Fruit fly (Drosophila melanogaster) whole organism, pupa: ENCODE data around the gene CG31636.

Experiments
- CG10348 ChIP-seq: fragments of 200-800 bp; sonication (Bioruptor generic); IDR thresholded peaks from 2 replicates; pipeline ENCODE4 v1.3.6; 2022; ENCODE audit warnings: missing biosample characterization, missing genetic modification characterization
- CG12605 ChIP-seq: fragments of 200-800 bp; sonication (Bioruptor generic); IDR thresholded peaks from 2 replicates; pipeline ENCODE4 v1.3.6; 2022; ENCODE audit warnings: missing biosample characterization, missing genetic modification characterization
- CG13204 ChIP-seq: fragments of 200-800 bp; sonication (Bioruptor generic); optimal IDR thresholded peaks from 2 replicates; lab custom pipeline; 2018; ENCODE audit warnings: missing biosample characterization, mild to moderate bottlenecking, missing genetic modification characterization, moderate library complexity
- CG14655 ChIP-seq: fragments of 200-800 bp; sonication (Bioruptor generic); optimal IDR thresholded peaks from 3 replicates; lab custom pipeline; 2017; ENCODE audit warnings: mild to moderate bottlenecking, missing biosample characterization, missing genetic modification reagents, missing genetic modification characterization
- CG15710 ChIP-seq: fragments of 200-800 bp; sonication (Bioruptor generic); optimal IDR thresholded peaks from 2 replicates; lab custom pipeline; 2018; ENCODE audit warnings: missing biosample characterization, mild to moderate bottlenecking, missing genetic modification characterization, moderate library complexity
- CG17806 ChIP-seq: fragments of 200-800 bp; sonication (Bioruptor generic); optimal IDR thresholded peaks from 2 replicates; lab custom pipeline; 2018; ENCODE audit warnings: missing biosample characterization, mild to moderate bottlenecking, missing genetic modification characterization, moderate library complexity
- CG32121 ChIP-seq: fragments of 200-800 bp; sonication (Bioruptor generic); IDR thresholded peaks from 2 replicates; pipeline ENCODE4 v1.3.6; 2022; ENCODE audit warnings: missing biosample characterization, missing genetic modification characterization
- CG34367 ChIP-seq: fragments of 200-800 bp; sonication (Bioruptor generic); optimal IDR thresholded peaks from 2 replicates; lab custom pipeline; 2018; ENCODE audit warnings: missing biosample characterization, mild to moderate bottlenecking, missing genetic modification characterization
- CG4496 ChIP-seq: fragments of 200-800 bp; sonication (Bioruptor generic); IDR thresholded peaks from 3 replicates; pipeline ENCODE4 v1.3.6; 2022; ENCODE audit warnings: missing biosample characterization, missing genetic modification characterization
- CG8159 ChIP-seq: fragments of 200-800 bp; sonication (Bioruptor generic); optimal IDR thresholded peaks from 3 replicates; lab custom pipeline; 2018; ENCODE audit warnings: missing biosample characterization, mild to moderate bottlenecking, missing genetic modification characterization, moderate library complexity
- CG8301 ChIP-seq: fragments of 200-800 bp; sonication (Bioruptor generic); optimal IDR thresholded peaks from 2 replicates; lab custom pipeline; 2018; ENCODE audit warnings: missing biosample characterization, mild to moderate bottlenecking, missing genetic modification characterization
- CG9948 ChIP-seq: fragments of 200-800 bp; sonication (Bioruptor generic); optimal IDR thresholded peaks from 2 replicates; lab custom pipeline; 2018; ENCODE audit warnings: missing biosample characterization, mild to moderate bottlenecking, missing genetic modification characterization, moderate library complexity
- D1 ChIP-seq: fragments of 200-800 bp; sonication (Bioruptor generic); optimal IDR thresholded peaks from 2 replicates; lab custom pipeline; 2018; ENCODE audit warnings: missing biosample characterization, mild to moderate bottlenecking, missing genetic modification characterization, moderate library complexity
- EcR ChIP-seq: fragments of 200-800 bp; sonication (Bioruptor generic); optimal IDR thresholded peaks from 3 replicates; lab custom pipeline; 2019; ENCODE audit warnings: missing biosample characterization, missing genetic modification characterization, mild to moderate bottlenecking, moderate library complexity, missing genetic modification reagents
- Ets98B ChIP-seq: fragments of 200-800 bp; sonication (Bioruptor generic); IDR thresholded peaks from 2 replicates; pipeline ENCODE4 v1.3.6; 2022; ENCODE audit warnings: missing biosample characterization, missing genetic modification characterization
- Pif1A ChIP-seq: fragments of 200-800 bp; sonication (Bioruptor generic); optimal IDR thresholded peaks from 3 replicates; lab custom pipeline; 2016; ENCODE audit warnings: missing biosample characterization, missing genetic modification characterization
- Pif1B ChIP-seq: fragments of 200-800 bp; sonication (Bioruptor generic); optimal IDR thresholded peaks from 3 replicates; lab custom pipeline; 2016; ENCODE audit warnings: missing biosample characterization, missing genetic modification characterization
- Snoo ChIP-seq: fragments of 200-800 bp; sonication (Bioruptor generic); optimal IDR thresholded peaks from 3 replicates; lab custom pipeline; 2017; ENCODE audit warnings: missing biosample characterization, mild to moderate bottlenecking, missing genetic modification characterization, inconsistent platforms
- fd96Ca ChIP-seq: fragments of 200-800 bp; sonication (Bioruptor generic); IDR thresholded peaks from 3 replicates; pipeline ENCODE4 v1.3.6; 2022; ENCODE audit warnings: missing biosample characterization, missing genetic modification characterization
- gl ChIP-seq: fragments of 200-800 bp; sonication (Bioruptor generic); optimal IDR thresholded peaks from 2 replicates; lab custom pipeline; 2018; ENCODE audit warnings: missing biosample characterization, mild to moderate bottlenecking, missing genetic modification characterization
- rn ChIP-seq: fragments of 200-800 bp; sonication (Bioruptor generic); IDR thresholded peaks from 2 replicates; pipeline ENCODE4 v1.3.6; 2022; ENCODE audit warnings: missing biosample characterization, missing genetic modification characterization

The CG31636 gene

DNA sequence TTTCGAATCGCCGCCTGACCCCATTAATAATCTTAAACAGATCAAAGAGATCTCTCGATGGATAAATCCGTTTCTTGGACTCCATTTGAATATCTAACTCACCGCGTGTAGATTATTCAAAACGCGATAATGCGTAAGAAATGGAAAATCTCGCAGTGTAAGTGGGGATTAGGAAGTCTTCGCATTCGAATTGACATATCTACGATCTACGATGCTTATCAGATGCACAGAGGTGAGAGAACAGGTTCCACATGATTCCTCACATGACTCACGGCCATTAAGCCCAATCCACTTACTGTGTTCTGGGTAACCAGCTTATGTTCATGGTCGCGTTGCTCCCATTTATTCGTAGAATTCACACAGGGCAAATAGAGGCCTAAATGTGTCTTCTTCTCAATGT lies 38.3 kb upstream of the CG31636 start:
- no peak for TF ChIP-seq Snoo (tag; lab: Kevin White, UChicago)
- no peak for TF ChIP-seq CG9948 (tag; lab: Kevin White, UChicago)
- TF ChIP-seq CG17806: no peak
- no peak for TF ChIP-seq CG4496
- TF ChIP-seq fd96Ca (GFP tag; lab: Robert Waterston, UW): no peak
- TF ChIP-seq CG8301 (tag; lab: Kevin White, UChicago): no peak
- no peak for TF ChIP-seq CG15710 (tag; lab: Kevin White, UChicago)
- TF ChIP-seq, all 21 proteins: peak for 0

DNA sequence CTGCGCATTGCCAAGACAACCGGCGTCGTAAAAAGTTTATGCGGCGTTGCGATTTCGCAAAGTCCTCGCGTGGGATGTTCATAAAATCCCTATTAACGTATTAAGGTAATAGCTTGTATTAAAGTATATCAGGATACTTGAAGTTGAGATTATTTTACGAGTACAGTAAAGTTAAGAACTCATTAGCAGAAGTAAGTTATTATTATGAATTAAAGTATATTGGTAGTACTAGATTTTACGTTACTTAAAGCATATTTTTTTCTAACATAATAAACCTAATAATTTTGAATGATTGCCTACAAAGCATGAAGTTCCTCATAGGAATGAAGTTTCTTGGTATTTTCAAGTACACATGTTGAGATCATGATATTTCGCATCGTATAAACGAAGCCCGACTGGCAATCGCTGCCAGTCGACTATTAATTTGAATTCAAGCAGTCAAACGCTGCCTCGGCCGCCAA lies 35.9 kb upstream of the CG31636 start:
- TF ChIP-seq CG8159 (tag; lab: Kevin White, UChicago): peak; percentile 83
- no peak for TF ChIP-seq gl
- TF ChIP-seq Pif1A: peak; percentile 65
- peak; percentile 69 for TF ChIP-seq CG9948 (tag; lab: Kevin White, UChicago)
- TF ChIP-seq CG15710 (tag; lab: Kevin White, UChicago): peak; percentile 77
- peak; percentile 43 for TF ChIP-seq D1 (tag; lab: Kevin White, UChicago)
- TF ChIP-seq CG12605: 0 out of 2 replicates have a peak, but pooled peaks have one; percentile 23
- peak; percentile 86 for TF ChIP-seq CG14655 (GFP tag; lab: Kevin White, UChicago)
- TF ChIP-seq Pif1B (GFP tag; lab: Kevin White, UChicago): peak; percentile 39
- no peak for TF ChIP-seq CG10348 (GFP tag; lab: Robert Waterston, UW)
- TF ChIP-seq CG34367 (tag; lab: Kevin White, UChicago): peak; percentile 66
- TF ChIP-seq CG13204: peak; percentile 55
- TF ChIP-seq Snoo (tag; lab: Kevin White, UChicago): peak; percentile 44
- no peak for TF ChIP-seq CG32121 (GFP tag; lab: Robert Waterston, UW)
- peak; percentile 30; the same call in 1 of the 3 replicates for TF ChIP-seq fd96Ca (GFP tag; lab: Robert Waterston, UW)
- TF ChIP-seq CG4496: 0 out of 3 replicates have a peak, but pooled peaks have one; percentile 59
- no peak for TF ChIP-seq EcR (GFP tag; lab: Kevin White, UChicago)
- no peak for TF ChIP-seq Ets98B (GFP tag; lab: Robert Waterston, UW)
- peak; percentile 52 for TF ChIP-seq CG17806
- no peak for TF ChIP-seq rn (GFP tag; lab: Robert Waterston, UW)
- peak; percentile 81 for TF ChIP-seq CG8301 (tag; lab: Kevin White, UChicago)

DNA sequence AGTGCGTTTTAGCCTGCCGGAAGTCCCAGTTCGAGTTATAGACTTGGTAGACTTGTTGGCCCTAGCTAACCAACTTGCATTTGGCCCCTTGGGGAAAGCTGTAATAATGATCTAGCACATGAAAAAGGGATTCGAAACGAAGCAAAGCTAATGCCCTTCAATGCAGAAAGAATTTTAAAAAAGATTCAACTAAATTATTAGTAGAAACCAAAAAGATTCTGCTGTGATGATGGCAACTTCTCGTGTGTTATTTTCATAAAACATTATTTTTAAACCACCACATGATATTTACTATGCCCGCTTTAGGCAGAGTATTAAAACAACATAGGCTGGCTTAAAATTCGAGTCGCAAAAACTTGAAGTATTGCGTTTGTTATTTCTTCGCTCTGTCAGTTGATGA lies 34.1 kb upstream of the CG31636 start:
- no peak for TF ChIP-seq Pif1B (GFP tag; lab: Kevin White, UChicago)
- TF ChIP-seq CG8301 (tag; lab: Kevin White, UChicago): peak; percentile 30
- no peak for TF ChIP-seq CG4496
- no peak for TF ChIP-seq CG32121 (GFP tag; lab: Robert Waterston, UW)
- TF ChIP-seq rn (GFP tag; lab: Robert Waterston, UW): no peak
- TF ChIP-seq CG17806: peak; percentile 33
- no peak for TF ChIP-seq CG12605
- TF ChIP-seq Snoo (tag; lab: Kevin White, UChicago): no peak
- peak; percentile 59 for TF ChIP-seq CG14655 (GFP tag; lab: Kevin White, UChicago)
- TF ChIP-seq D1 (tag; lab: Kevin White, UChicago): no peak
- TF ChIP-seq gl: no peak
- TF ChIP-seq CG13204: no peak
- no peak for TF ChIP-seq Ets98B (GFP tag; lab: Robert Waterston, UW)
- peak; percentile 1 for TF ChIP-seq CG15710 (tag; lab: Kevin White, UChicago)
- TF ChIP-seq fd96Ca (GFP tag; lab: Robert Waterston, UW): no peak
- TF ChIP-seq CG9948 (tag; lab: Kevin White, UChicago): peak; percentile 25
- peak; percentile 22 for TF ChIP-seq Pif1A
- TF ChIP-seq CG34367 (tag; lab: Kevin White, UChicago): peak; percentile 14
- TF ChIP-seq CG10348 (GFP tag; lab: Robert Waterston, UW): no peak
- peak; percentile 4 for TF ChIP-seq CG8159 (tag; lab: Kevin White, UChicago)
- TF ChIP-seq EcR (GFP tag; lab: Kevin White, UChicago): no peak
- TF ChIP-seq, all 21 proteins: peak for 8

DNA sequence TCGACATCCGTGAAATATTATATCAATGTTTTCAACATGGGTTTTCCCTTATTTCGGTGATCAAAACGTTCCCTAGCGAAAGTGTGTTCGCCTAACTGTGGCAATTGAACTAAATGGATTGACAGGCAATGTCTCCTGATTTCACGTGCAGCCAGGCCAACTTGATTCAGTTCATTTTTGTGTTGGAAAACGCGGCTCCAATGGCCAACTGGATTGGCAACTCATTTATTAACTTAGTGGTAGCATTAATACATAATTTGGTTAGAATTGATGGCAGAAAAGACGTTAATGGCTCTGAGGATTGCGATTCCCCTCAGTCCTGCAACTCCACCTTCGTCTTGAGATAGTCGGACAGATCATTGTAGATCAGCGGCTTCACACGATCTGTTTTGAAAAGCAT lies 28.7 kb upstream of the CG31636 start, which contains the start of gene CG11327:
Gene CG11327 (minus strand): TSS at position 101 of the 400 bp plus-strand sequence.
- no peak for TF ChIP-seq CG8301 (tag; lab: Kevin White, UChicago)
- no peak for TF ChIP-seq D1 (tag; lab: Kevin White, UChicago)
- TF ChIP-seq CG17806: no peak
- TF ChIP-seq CG14655 (GFP tag; lab: Kevin White, UChicago): no peak
- no peak for TF ChIP-seq rn (GFP tag; lab: Robert Waterston, UW)
- no peak for TF ChIP-seq CG8159 (tag; lab: Kevin White, UChicago)
- no peak for TF ChIP-seq Ets98B (GFP tag; lab: Robert Waterston, UW)
- TF ChIP-seq Pif1B (GFP tag; lab: Kevin White, UChicago): no peak
- no peak for TF ChIP-seq fd96Ca (GFP tag; lab: Robert Waterston, UW)
- TF ChIP-seq CG12605: no peak
- no peak for TF ChIP-seq Pif1A
- TF ChIP-seq CG4496: no peak
- TF ChIP-seq CG9948 (tag; lab: Kevin White, UChicago): no peak
- no peak for TF ChIP-seq CG15710 (tag; lab: Kevin White, UChicago)
- TF ChIP-seq CG34367 (tag; lab: Kevin White, UChicago): no peak
- no peak for TF ChIP-seq Snoo (tag; lab: Kevin White, UChicago)
- TF ChIP-seq CG32121 (GFP tag; lab: Robert Waterston, UW): no peak

DNA sequence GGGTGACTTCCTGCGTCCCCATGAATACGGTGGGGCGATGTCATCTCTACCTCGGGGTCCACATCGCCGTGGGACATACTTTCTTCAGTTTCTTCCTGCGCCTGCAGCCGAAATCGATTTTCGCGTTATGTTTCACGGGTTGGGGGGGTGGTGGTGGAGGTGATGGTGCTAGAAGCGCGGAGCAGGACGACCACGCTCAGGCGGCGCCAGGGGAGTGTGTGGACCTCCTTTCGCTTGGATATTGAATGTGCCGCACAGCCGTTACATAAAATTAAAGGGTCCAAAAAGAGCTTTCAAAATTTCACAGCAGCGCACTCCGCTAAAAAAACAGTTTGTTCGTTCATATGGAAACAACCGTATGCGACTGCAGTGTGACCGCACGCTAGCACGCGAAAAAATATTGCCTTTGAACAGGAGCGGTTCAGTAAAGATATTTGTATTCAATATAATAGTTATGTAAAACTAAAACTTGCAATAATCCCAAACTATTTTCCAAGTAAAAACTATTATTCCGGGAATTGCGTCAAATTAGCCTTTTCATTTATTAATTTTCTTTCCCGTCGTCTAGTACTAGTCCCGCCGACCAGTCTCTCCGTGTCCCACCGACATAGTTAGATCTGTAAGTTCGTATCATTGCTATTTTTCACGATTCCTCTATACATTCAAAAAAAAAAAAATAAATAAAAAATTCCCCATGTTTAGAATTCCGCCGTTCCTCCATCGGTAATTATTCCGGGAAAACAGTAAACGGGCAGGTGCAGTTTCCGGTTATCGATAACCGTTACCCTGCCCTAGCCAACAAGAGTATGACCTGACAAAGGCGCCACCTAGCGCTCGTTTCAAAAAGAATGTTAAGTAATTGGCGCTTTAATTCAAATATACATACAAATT lies 26.3 kb upstream of the CG31636 start, which contains the start of gene Nhe3:
Gene Nhe3 (minus strand): TSS at position 373 of the 891 bp plus-strand sequence.
- TF ChIP-seq EcR (GFP tag; lab: Kevin White, UChicago) (no peak), Pif1B (GFP tag; lab: Kevin White, UChicago) (peak; percentile 21), rn (GFP tag; lab: Robert Waterston, UW) (peak; percentile 19; the same call in 1 of the 2 replicates), CG34367 (tag; lab: Kevin White, UChicago) (no peak), CG8301 (tag; lab: Kevin White, UChicago) (no peak), D1 (tag; lab: Kevin White, UChicago) (no peak), CG14655 (GFP tag; lab: Kevin White, UChicago) (no peak), Ets98B (GFP tag; lab: Robert Waterston, UW) (peak; percentile 70), CG13204 (no peak), Pif1A (peak; percentile 34), CG17806 (peak; percentile 54), Snoo (tag; lab: Kevin White, UChicago) (peak; percentile 79), CG12605 (peak; percentile 55; the same call in 1 of the 2 replicates), CG8159 (tag; lab: Kevin White, UChicago) (no peak), fd96Ca (GFP tag; lab: Robert Waterston, UW) (peak; percentile 78), CG4496 (peak; percentile 77), CG15710 (tag; lab: Kevin White, UChicago) (peak; percentile 65), CG32121 (GFP tag; lab: Robert Waterston, UW) (peak; percentile 68), CG9948 (tag; lab: Kevin White, UChicago) (no peak), CG10348 (GFP tag; lab: Robert Waterston, UW) (no peak), gl (no peak)
- TF ChIP-seq, all 21 proteins: peak for 11
